Worm (Caenorhabditis elegans) whole organism, L3 larva: ENCODE measurements around the gene chch-3.

Experiments
- R02D3.7 ChIP-seq: fragments of 150-350 bp; optimal IDR thresholded peaks from 2 replicates; lab custom pipeline; 2014; ENCODE audit warnings: missing biosample characterization, missing genetic modification characterization
- ZK546.5 ChIP-seq: sonication (generic microtip); optimal IDR thresholded peaks from 2 replicates; lab custom pipeline; 2017; ENCODE audit warnings: missing biosample characterization, missing genetic modification characterization
- aly-2 ChIP-seq: fragments of 150-350 bp; optimal IDR thresholded peaks from 2 replicates; lab custom pipeline; 2014; ENCODE audit warnings: missing biosample characterization, missing genetic modification characterization
- ama-1 ChIP-seq: fragments of 150-350 bp; optimal IDR thresholded peaks from 2 replicates; lab custom pipeline; 2018
- ceh-16 ChIP-seq: sonication (generic microtip); optimal IDR thresholded peaks from 2 replicates; lab custom pipeline; 2017; ENCODE audit warnings: missing biosample characterization, missing genetic modification characterization
- daf-12 ChIP-seq: fragments of 150-350 bp; optimal IDR thresholded peaks from 2 replicates; lab custom pipeline; 2014; ENCODE audit warnings: missing biosample characterization, missing genetic modification reagents, missing genetic modification characterization
- egl-27 ChIP-seq: sonication (generic microtip); optimal IDR thresholded peaks from 4 replicates; lab custom pipeline; 2017; ENCODE audit warnings: missing biosample characterization, missing genetic modification reagents, missing genetic modification characterization
- egl-5 ChIP-seq: fragments of 150-350 bp; optimal IDR thresholded peaks from 2 replicates; lab custom pipeline; 2017; ENCODE audit warnings: missing biosample characterization, missing genetic modification reagents, missing genetic modification characterization, inconsistent platforms
- elt-1 ChIP-seq: fragments of 150-350 bp; optimal IDR thresholded peaks from 2 replicates; lab custom pipeline; 2014; ENCODE audit warnings: missing biosample characterization, missing genetic modification characterization
- elt-2 ChIP-seq: sonication (generic microtip); optimal IDR thresholded peaks from 2 replicates; lab custom pipeline; 2016; ENCODE audit warnings: missing genetic modification reagents, mild to moderate bottlenecking, missing genetic modification characterization, missing compliant biosample characterization
- elt-3 ChIP-seq, 3 experiments: fragments of 150-350 bp in 1 of 3; sonication (generic microtip) in 2 of 3; optimal IDR thresholded peaks; 2 replicates in 2 of 3; 4 replicates in 1 of 3; lab custom pipeline; 2014 to 2017; ENCODE audit warnings: missing biosample characterization in 3 of 3, missing genetic modification characterization in 3 of 3
- eor-1 ChIP-seq, 2 experiments: fragments of 150-350 bp; optimal IDR thresholded peaks; 2 replicates each; lab custom pipeline; 2014 to 2018; ENCODE audit warnings: missing biosample characterization in 2 of 2, missing genetic modification characterization in 2 of 2
- fkh-10 ChIP-seq: sonication (generic microtip); optimal IDR thresholded peaks from 2 replicates; lab custom pipeline; 2017; ENCODE audit warnings: missing biosample characterization, missing genetic modification reagents, missing genetic modification characterization
- fkh-2 ChIP-seq: fragments of 150-350 bp; optimal IDR thresholded peaks from 2 replicates; lab custom pipeline; 2014; ENCODE audit warnings: missing biosample characterization, missing genetic modification reagents, missing genetic modification characterization
- fos-1 ChIP-seq: fragments of 150-350 bp; optimal IDR thresholded peaks from 2 replicates; lab custom pipeline; 2014; ENCODE audit warnings: missing biosample characterization, missing genetic modification characterization
- hmg-11 ChIP-seq: sonication (generic microtip); optimal IDR thresholded peaks from 2 replicates; lab custom pipeline; 2016; ENCODE audit warnings: missing genetic modification characterization, missing compliant biosample characterization
- jun-1 ChIP-seq: fragments of 150-350 bp; optimal IDR thresholded peaks from 2 replicates; lab custom pipeline; 2014; ENCODE audit warnings: missing biosample characterization, missing genetic modification reagents, missing genetic modification characterization
- lin-15B ChIP-seq: fragments of 150-350 bp; optimal IDR thresholded peaks from 2 replicates; lab custom pipeline; 2014; ENCODE audit warnings: missing biosample characterization, missing genetic modification characterization
- lin-39 ChIP-seq: fragments of 150-350 bp; optimal IDR thresholded peaks from 2 replicates; lab custom pipeline; 2018; ENCODE audit warnings: missing biosample characterization, missing genetic modification reagents, missing genetic modification characterization
- lsy-12 ChIP-seq: sonication (generic microtip); optimal IDR thresholded peaks from 2 replicates; lab custom pipeline; 2016; ENCODE audit warnings: mild to moderate bottlenecking, missing genetic modification characterization, missing compliant biosample characterization
- mdl-1 ChIP-seq: fragments of 150-350 bp; optimal IDR thresholded peaks from 2 replicates; lab custom pipeline; 2014; ENCODE audit warnings: missing biosample characterization, missing genetic modification characterization
- mml-1 ChIP-seq: fragments of 150-350 bp; sonication (generic microtip); optimal IDR thresholded peaks from 3 replicates; lab custom pipeline; 2014; ENCODE audit warnings: missing biosample characterization, missing genetic modification characterization
- nfya-1 ChIP-seq: sonication (generic microtip); optimal IDR thresholded peaks from 2 replicates; lab custom pipeline; 2017; ENCODE audit warnings: missing genetic modification characterization, mild to moderate bottlenecking, missing compliant biosample characterization, antibody characterized with exemption, moderate library complexity; ENCODE audit not compliant: insufficient read depth
- nhr-12 ChIP-seq: fragments of 150-350 bp; optimal IDR thresholded peaks from 2 replicates; lab custom pipeline; 2014; ENCODE audit warnings: missing biosample characterization, missing genetic modification characterization
- nhr-23 ChIP-seq: fragments of 150-350 bp; optimal IDR thresholded peaks from 2 replicates; lab custom pipeline; 2014; ENCODE audit warnings: missing biosample characterization, missing genetic modification reagents, missing genetic modification characterization
- nhr-25 ChIP-seq: sonication (generic microtip); optimal IDR thresholded peaks from 2 replicates; lab custom pipeline; 2017; ENCODE audit warnings: missing biosample characterization, missing genetic modification characterization
- nhr-28 ChIP-seq: fragments of 150-350 bp; optimal IDR thresholded peaks from 2 replicates; lab custom pipeline; 2014; ENCODE audit warnings: missing biosample characterization, missing genetic modification characterization
- nhr-43 ChIP-seq: sonication (generic microtip); optimal IDR thresholded peaks from 2 replicates; lab custom pipeline; 2016; ENCODE audit warnings: mild to moderate bottlenecking, missing genetic modification characterization, missing compliant biosample characterization; ENCODE audit not compliant: poor library complexity, severe bottlenecking
- nhr-67 ChIP-seq: fragments of 150-350 bp; optimal IDR thresholded peaks from 2 replicates; lab custom pipeline; 2014; ENCODE audit warnings: missing biosample characterization, missing genetic modification characterization
- nhr-77 ChIP-seq: fragments of 150-350 bp; optimal IDR thresholded peaks from 2 replicates; lab custom pipeline; 2014; ENCODE audit warnings: missing biosample characterization, missing genetic modification characterization
- pha-4 ChIP-seq: fragments of 150-350 bp; optimal IDR thresholded peaks from 2 replicates; lab custom pipeline; 2014; ENCODE audit warnings: missing biosample characterization, missing genetic modification reagents, missing genetic modification characterization
- pqm-1 ChIP-seq: fragments of 150-350 bp; optimal IDR thresholded peaks from 2 replicates; lab custom pipeline; 2017; ENCODE audit warnings: missing biosample characterization, missing genetic modification characterization, inconsistent platforms
- skn-1 ChIP-seq: fragments of 150-350 bp; optimal IDR thresholded peaks from 2 replicates; lab custom pipeline; 2014; ENCODE audit warnings: missing biosample characterization, missing genetic modification characterization
- snpc-4 ChIP-seq: fragments of 150-350 bp; optimal IDR thresholded peaks from 2 replicates; lab custom pipeline; 2014; ENCODE audit warnings: missing biosample characterization, missing genetic modification characterization
- unc-39 ChIP-seq: sonication (generic microtip); optimal IDR thresholded peaks from 4 replicates; lab custom pipeline; 2017; ENCODE audit warnings: missing biosample characterization, missing genetic modification characterization
- unc-62 ChIP-seq: fragments of 150-350 bp; sonication (generic microtip); optimal IDR thresholded peaks from 4 replicates; lab custom pipeline; 2014; ENCODE audit warnings: missing biosample characterization, missing genetic modification reagents, missing genetic modification characterization
- ztf-11 ChIP-seq: fragments of 150-350 bp; optimal IDR thresholded peaks from 2 replicates; lab custom pipeline; 2014; ENCODE audit warnings: missing biosample characterization, missing genetic modification characterization
- ztf-4 ChIP-seq: fragments of 150-350 bp; optimal IDR thresholded peaks from 2 replicates; lab custom pipeline; 2014; ENCODE audit warnings: missing biosample characterization, missing genetic modification characterization

The chch-3 gene

ce11 chrII:9421969-9422368 is 5.2 kb downstream of the chch-3 start, which contains the start of gene M176.11:
Gene M176.11, plus strand, starts transcription at chrII:9422269.
- TF ChIP-seq unc-39, result no peak
- no peak for TF ChIP-seq nhr-23 (tag; lab: Kevin White, UChicago)
- no peak for TF ChIP-seq nhr-77 (tag; lab: Kevin White, UChicago)
- TF ChIP-seq lsy-12 (tag; lab: Kevin White, UChicago), result no peak
- no peak for TF ChIP-seq fkh-2 (tag; lab: Kevin White, UChicago)
- no peak for TF ChIP-seq ZK546.5 (tag; lab: Kevin White, UChicago)

ce11 chrII:9426076-9426475 is 9.3 kb downstream of the chch-3 start, which contains the start of gene M176.10:
Gene M176.10, minus strand, starts transcription at chrII:9426176.
- TF ChIP-seq elt-2 (tag; lab: Kevin White, UChicago) (no peak), nhr-12 (tag; lab: Kevin White, UChicago) (no peak), unc-62 (GFP tag; lab: Kevin White, UChicago) (no peak), elt-1 (no peak), ztf-4 (tag; lab: Kevin White, UChicago) (no peak), skn-1 (tag; lab: Kevin White, UChicago) (no peak), egl-5 (no peak), lin-15B (tag; lab: Kevin White, UChicago) (no peak), nhr-43 (tag; lab: Kevin White, UChicago) (no peak), pqm-1 (tag; lab: Kevin White, UChicago) (no peak), nhr-77 (tag; lab: Kevin White, UChicago) (no peak), ztf-11 (tag; lab: Kevin White, UChicago) (no peak), nhr-28 (no peak), ceh-16 (tag; lab: Kevin White, UChicago) (no peak), lsy-12 (tag; lab: Kevin White, UChicago) (no peak), mdl-1 (tag; lab: Kevin White, UChicago) (no peak)
- TF ChIP-seq, all 47 proteins: peak for 0

ce11 chrII:9427644-9428043 is 10.8 kb downstream of the chch-3 start, which contains the start of gene M176.5:
Gene M176.5, minus strand, starts transcription at chrII:9427744.
- TF ChIP-seq aly-2 (tag; lab: Kevin White, UChicago) (no peak), hmg-11 (tag; lab: Kevin White, UChicago) (peak; percentile 5), egl-5 (no peak), fos-1 (tag; lab: Kevin White, UChicago) (no peak), pha-4 (tag; lab: Kevin White, UChicago) (peak; percentile 78)
- TF ChIP-seq, all 47 proteins: peak for 2

ce11 chrII:9431119-9431518 is 14.3 kb downstream of the chch-3 start:
- no peak for TF ChIP-seq egl-27 (tag; lab: Kevin White, UChicago)
- peak; percentile 75 for TF ChIP-seq fkh-10 (GFP tag; lab: Kevin White, UChicago)
- no peak for TF ChIP-seq jun-1 (tag; lab: Kevin White, UChicago)
- no peak for TF ChIP-seq nfya-1
- TF ChIP-seq snpc-4 (tag; lab: Kevin White, UChicago), result no peak
- no peak for TF ChIP-seq hmg-11 (tag; lab: Kevin White, UChicago)

- TF ChIP-seq nhr-67 (tag; lab: Kevin White, UChicago), result no peak
- TF ChIP-seq nhr-23 (tag; lab: Kevin White, UChicago), result no peak
- no peak for TF ChIP-seq unc-62 (GFP tag; lab: Kevin White, UChicago)
- no peak for TF ChIP-seq elt-1
- no peak for TF ChIP-seq fkh-2 (tag; lab: Kevin White, UChicago)
- TF ChIP-seq R02D3.7, result no peak
- no peak for TF ChIP-seq unc-39
- TF ChIP-seq eor-1 (tag; optimal IDR thresholded peaks at IDR 0.05; lab: Kevin White, UChicago), result no peak
- TF ChIP-seq, all 47 proteins: peak for 0
Observed at ce11 chrII:9433609-9434008, 16.8 kb downstream of the chch-3 start, which contains the start of gene kin-15. Gene kin-15, minus strand, starts transcription at chrII:9433709.

ce11 chrII:9436009-9436408 is 19.2 kb downstream of the chch-3 start, which contains the start of gene kin-16:
Gene kin-16, minus strand, starts transcription at chrII:9436109.
- TF ChIP-seq nhr-25 (tag; lab: Kevin White, UChicago), result no peak
- no peak for TF ChIP-seq ama-1 (lab: Kevin White, UChicago)
- TF ChIP-seq lsy-12 (tag; lab: Kevin White, UChicago), result no peak
- TF ChIP-seq lin-39 (tag; lab: Kevin White, UChicago), result no peak
- no peak for TF ChIP-seq R02D3.7
- no peak for TF ChIP-seq daf-12 (tag; lab: Kevin White, UChicago)
- TF ChIP-seq elt-3 (tag; optimal IDR thresholded peaks at IDR 0.05; lab: Kevin White, UChicago), result no peak
- TF ChIP-seq unc-39, result no peak
- no peak for TF ChIP-seq eor-1 (tag; optimal IDR thresholded peaks at IDR 0.05; lab: Kevin White, UChicago)
- no peak for TF ChIP-seq fkh-2 (tag; lab: Kevin White, UChicago)
- TF ChIP-seq mml-1 (tag; lab: Kevin White, UChicago), result no peak
